Fruit fly (Drosophila melanogaster) whole organism, embryonic: ENCODE data around the gene GNBP3.

ENCODE experiments used
- Asciz ChIP-seq: fragments of 200-800 bp; sonication (Bioruptor generic); optimal IDR thresholded peaks from 2 replicates; lab custom pipeline; 2017; ENCODE audit warnings: missing biosample characterization, mild to moderate bottlenecking, missing genetic modification characterization, missing genetic modification reagents
- Bgb ChIP-seq: fragments of 200-800 bp; sonication (Bioruptor generic); IDR thresholded peaks from 2 replicates; pipeline ENCODE4 v1.3.6; 2022; ENCODE audit warnings: missing biosample characterization, missing genetic modification characterization; ENCODE audit not compliant: partially characterized antibody
- CG1024 ChIP-seq: fragments of 200-800 bp; sonication (Bioruptor generic); IDR thresholded peaks from 2 replicates; pipeline ENCODE4 v1.3.6; 2022; ENCODE audit warnings: missing biosample characterization, missing genetic modification characterization
- CG12236 ChIP-seq: fragments of 200-800 bp; sonication (Bioruptor generic); optimal IDR thresholded peaks from 2 replicates; lab custom pipeline; 2016; ENCODE audit warnings: missing biosample characterization, missing genetic modification characterization
- CG13123 ChIP-seq: fragments of 200-800 bp; sonication (Bioruptor generic); optimal IDR thresholded peaks from 2 replicates; lab custom pipeline; 2016; ENCODE audit warnings: missing biosample characterization, missing genetic modification characterization
- CG13424 ChIP-seq: fragments of 200-800 bp; sonication (Bioruptor generic); optimal IDR thresholded peaks from 2 replicates; lab custom pipeline; 2019; ENCODE audit warnings: missing biosample characterization, mild to moderate bottlenecking, missing genetic modification characterization, moderate library complexity
- CG15011 ChIP-seq: fragments of 200-800 bp; sonication (Bioruptor generic); optimal IDR thresholded peaks from 3 replicates; lab custom pipeline; 2018; ENCODE audit warnings: missing biosample characterization, mild to moderate bottlenecking, missing genetic modification characterization
- CG1792 ChIP-seq: fragments of 200-800 bp; sonication (Bioruptor generic); optimal IDR thresholded peaks from 2 replicates; lab custom pipeline; 2016; ENCODE audit warnings: missing biosample characterization, missing genetic modification characterization
- CG2116 ChIP-seq: fragments of 200-800 bp; sonication (Bioruptor generic); optimal IDR thresholded peaks from 3 replicates; lab custom pipeline; 2018; ENCODE audit warnings: missing biosample characterization, mild to moderate bottlenecking, missing genetic modification characterization
- CG34376 ChIP-seq: fragments of 200-800 bp; sonication (Bioruptor generic); optimal IDR thresholded peaks from 2 replicates; lab custom pipeline; 2018; ENCODE audit warnings: missing biosample characterization, mild to moderate bottlenecking, missing genetic modification characterization
- CG3726 ChIP-seq: fragments of 200-800 bp; sonication (Bioruptor generic); IDR thresholded peaks from 3 replicates; pipeline ENCODE4, ENCODE4 v1.3.6; 2022; ENCODE audit warnings: missing biosample characterization, missing genetic modification characterization
- CG6175 ChIP-seq: fragments of 200-800 bp; sonication (Bioruptor generic); IDR thresholded peaks from 3 replicates; pipeline ENCODE4 v1.3.6; 2022; ENCODE audit warnings: missing biosample characterization, missing genetic modification characterization
- CG6254 ChIP-seq: fragments of 200-800 bp; sonication (Bioruptor generic); optimal IDR thresholded peaks from 3 replicates; lab custom pipeline; 2017; ENCODE audit warnings: mild to moderate bottlenecking, missing biosample characterization, missing genetic modification reagents, missing genetic modification characterization
- CG6791 ChIP-seq: fragments of 200-800 bp; sonication (Bioruptor generic); IDR thresholded peaks from 3 replicates; pipeline ENCODE4 v1.3.6; 2022; ENCODE audit warnings: missing biosample characterization, missing genetic modification characterization; ENCODE audit not compliant: partially characterized antibody
- CG7963 ChIP-seq: fragments of 200-800 bp; sonication (Bioruptor generic); IDR thresholded peaks from 3 replicates; pipeline ENCODE4 v1.3.6; 2022; ENCODE audit warnings: missing biosample characterization, missing genetic modification characterization; ENCODE audit not compliant: partially characterized antibody
- CG9727 ChIP-seq: fragments of 200-800 bp; sonication (Bioruptor generic); optimal IDR thresholded peaks from 3 replicates; lab custom pipeline; 2017; ENCODE audit warnings: missing biosample characterization, mild to moderate bottlenecking, missing genetic modification characterization
- Chrac-16 ChIP-seq: fragments of 200-800 bp; sonication (Bioruptor generic); optimal IDR thresholded peaks from 3 replicates; lab custom pipeline; 2016; ENCODE audit warnings: missing biosample characterization, missing genetic modification characterization
- CrebB ChIP-seq: fragments of 200-800 bp; sonication (Bioruptor generic); optimal IDR thresholded peaks from 3 replicates; lab custom pipeline; 2018; ENCODE audit warnings: missing biosample characterization, mild to moderate bottlenecking, missing genetic modification characterization
- Dref ChIP-seq: fragments of 200-800 bp; sonication (Bioruptor generic); IDR thresholded peaks from 2 replicates; pipeline ENCODE4 v1.3.6; 2022; ENCODE audit warnings: missing biosample characterization, missing genetic modification characterization
- Ets65A ChIP-seq: fragments of 200-800 bp; sonication (Bioruptor generic); peaks from one replicate; lab custom pipeline; 2016; ENCODE audit warnings: missing biosample characterization, missing genetic modification characterization
- Ets97D ChIP-seq: fragments of 200-800 bp; sonication (Bioruptor generic); optimal IDR thresholded peaks from 3 replicates; lab custom pipeline; 2016; ENCODE audit warnings: missing biosample characterization, missing genetic modification characterization
- H2.0 ChIP-seq: fragments of 200-800 bp; sonication (Bioruptor generic); IDR thresholded peaks from 2 replicates; pipeline ENCODE4 v1.3.6; 2022; ENCODE audit warnings: missing biosample characterization, missing genetic modification characterization
- HLH4C ChIP-seq: fragments of 200-800 bp; sonication (Bioruptor generic); IDR thresholded peaks from 3 replicates; pipeline ENCODE4 v1.3.6; 2022; ENCODE audit warnings: missing biosample characterization, missing genetic modification characterization; ENCODE audit not compliant: partially characterized antibody
- HLH54F ChIP-seq: fragments of 200-800 bp; sonication (Bioruptor generic); optimal IDR thresholded peaks from 3 replicates; lab custom pipeline; 2016; ENCODE audit warnings: missing biosample characterization, missing genetic modification characterization
- Jarid2 ChIP-seq: fragments of 200-800 bp; sonication (Bioruptor generic); optimal IDR thresholded peaks from 3 replicates; lab custom pipeline; 2017; ENCODE audit warnings: mild to moderate bottlenecking, missing biosample characterization, missing genetic modification reagents, missing genetic modification characterization
- Neu2 ChIP-seq: fragments of 200-800 bp; sonication (Bioruptor generic); optimal IDR thresholded peaks from 3 replicates; lab custom pipeline; 2016; ENCODE audit warnings: missing biosample characterization, missing genetic modification characterization, borderline replicate concordance
- NfI ChIP-seq: fragments of 200-800 bp; sonication (Bioruptor generic); optimal IDR thresholded peaks from 3 replicates; lab custom pipeline; 2018; ENCODE audit warnings: missing biosample characterization, mild to moderate bottlenecking, missing genetic modification characterization, moderate library complexity
- Poxn ChIP-seq: fragments of 200-800 bp; sonication (Bioruptor generic); IDR thresholded peaks from 2 replicates; pipeline ENCODE4 v1.3.6; 2022; ENCODE audit warnings: missing biosample characterization, missing genetic modification characterization
- TFAM ChIP-seq: fragments of 200-800 bp; sonication (Bioruptor generic); optimal IDR thresholded peaks from 2 replicates; lab custom pipeline; 2017; ENCODE audit warnings: missing biosample characterization, missing genetic modification characterization, inconsistent platforms
- Taf1 ChIP-seq: fragments of 200-800 bp; sonication (Bioruptor generic); IDR thresholded peaks from 2 replicates; pipeline ENCODE4 v1.3.6; 2022; ENCODE audit warnings: missing biosample characterization, missing genetic modification characterization
- ab ChIP-seq: fragments of 200-800 bp; sonication (Bioruptor generic); optimal IDR thresholded peaks from 2 replicates; lab custom pipeline; 2016; ENCODE audit warnings: missing biosample characterization, missing genetic modification characterization
- az2 ChIP-seq: fragments of 200-800 bp; sonication (Bioruptor generic); optimal IDR thresholded peaks from 3 replicates; lab custom pipeline; 2016; ENCODE audit warnings: missing biosample characterization, missing genetic modification characterization
- caup ChIP-seq: fragments of 200-800 bp; sonication (Bioruptor generic); optimal IDR thresholded peaks from 3 replicates; lab custom pipeline; 2017; ENCODE audit warnings: missing biosample characterization, mild to moderate bottlenecking, missing genetic modification characterization, moderate library complexity; ENCODE audit not compliant: severe bottlenecking
- eyg ChIP-seq: fragments of 200-800 bp; sonication (Bioruptor generic); optimal IDR thresholded peaks from 3 replicates; lab custom pipeline; 2016; ENCODE audit warnings: missing biosample characterization, missing genetic modification characterization
- fd102C ChIP-seq: fragments of 200-800 bp; sonication (Bioruptor generic); optimal IDR thresholded peaks from 2 replicates; lab custom pipeline; 2018; ENCODE audit warnings: missing biosample characterization, mild to moderate bottlenecking, missing genetic modification characterization, moderate library complexity
- grau ChIP-seq: fragments of 200-800 bp; optimal IDR thresholded peaks from 3 replicates; lab custom pipeline; 2019; ENCODE audit warnings: missing biosample characterization, mild to moderate bottlenecking, missing genetic modification characterization, moderate library complexity
- hkb ChIP-seq, 2 experiments: fragments of 200-800 bp in 1 of 2; fragments of >200 bp in 1 of 2; sonication (Bioruptor generic) in 1 of 2; IDR thresholded peaks in 1 of 2; optimal IDR thresholded peaks in 1 of 2; 2 replicates each; pipeline versions ENCODE4 v1.3.6 to Lab custom; 2017 to 2022; ENCODE audit warnings: missing biosample characterization in 1 of 2, missing genetic modification characterization in 1 of 2
- inv ChIP-seq: fragments of 200-800 bp; sonication (Bioruptor generic); IDR thresholded peaks from 2 replicates; pipeline ENCODE4 v1.3.6; 2022; ENCODE audit warnings: missing biosample characterization, missing genetic modification characterization; ENCODE audit not compliant: partially characterized antibody
- jumu ChIP-seq: fragments of 200-800 bp; sonication (Bioruptor generic); optimal IDR thresholded peaks from 3 replicates; lab custom pipeline; 2016; ENCODE audit warnings: missing biosample characterization, missing genetic modification characterization
- knrl ChIP-seq: fragments of 200-800 bp; sonication (Bioruptor generic); IDR thresholded peaks from 3 replicates; pipeline ENCODE4 v1.3.6; 2022; ENCODE audit warnings: missing biosample characterization, missing genetic modification characterization; ENCODE audit not compliant: partially characterized antibody
- mirr ChIP-seq: fragments of 200-800 bp; sonication (Bioruptor generic); optimal IDR thresholded peaks from 3 replicates; lab custom pipeline; 2018; ENCODE audit warnings: missing biosample characterization, mild to moderate bottlenecking, missing genetic modification characterization
- mld ChIP-seq: fragments of 200-800 bp; sonication (Bioruptor generic); IDR thresholded peaks from 3 replicates; pipeline ENCODE4 v1.3.6; 2022; ENCODE audit warnings: missing biosample characterization, missing genetic modification characterization; ENCODE audit not compliant: partially characterized antibody
- pum ChIP-seq: fragments of 200-800 bp; sonication (Bioruptor generic); optimal IDR thresholded peaks from 2 replicates; lab custom pipeline; 2016; ENCODE audit warnings: missing biosample characterization, missing genetic modification characterization
- rib ChIP-seq: fragments of 200-800 bp; sonication (Bioruptor generic); IDR thresholded peaks from 2 replicates; pipeline ENCODE4 v1.3.6; 2022; ENCODE audit warnings: missing biosample characterization, missing genetic modification characterization
- sens-2 ChIP-seq: fragments of 200-800 bp; sonication (Bioruptor generic); IDR thresholded peaks from 2 replicates; pipeline ENCODE4 v1.3.6; 2022; ENCODE audit warnings: missing biosample characterization, missing genetic modification characterization
- sna ChIP-seq: fragments of 200-800 bp; sonication (Bioruptor generic); IDR thresholded peaks from 2 replicates; pipeline ENCODE4 v1.3.6; 2022; ENCODE audit warnings: missing biosample characterization, missing genetic modification characterization; ENCODE audit not compliant: partially characterized antibody
- sr ChIP-seq: fragments of 200-800 bp; sonication (Bioruptor generic); IDR thresholded peaks from 3 replicates; pipeline ENCODE4 v1.3.6; 2022; ENCODE audit warnings: missing biosample characterization, missing genetic modification characterization
- ttk ChIP-seq: fragments of 200-800 bp; sonication (Bioruptor generic); IDR thresholded peaks from 2 replicates; pipeline ENCODE4 v2.1.2; 2022; ENCODE audit warnings: missing biosample characterization, missing genetic modification characterization
- vnd ChIP-seq: fragments of 200-800 bp; sonication (Bioruptor generic); IDR thresholded peaks from 3 replicates; pipeline ENCODE4 v1.3.6; 2022; ENCODE audit warnings: missing biosample characterization, missing genetic modification characterization; ENCODE audit not compliant: partially characterized antibody
- zf30C ChIP-seq: fragments of 200-800 bp; sonication (Bioruptor generic); optimal IDR thresholded peaks from 3 replicates; lab custom pipeline; 2018; ENCODE audit warnings: missing biosample characterization, mild to moderate bottlenecking, missing genetic modification characterization

GNBP3 gene

dm6 chr3L:8950955-8951354 lies 3.9 kb upstream of the GNBP3 start (continued):
- TF ChIP-seq fd102C (GFP tag; lab: Kevin White, UChicago): no peak
- TF ChIP-seq sens-2 (GFP tag; lab: Robert Waterston, UW): no peak
- TF ChIP-seq HLH4C (GFP tag; lab: Robert Waterston, UW): no peak
- TF ChIP-seq Bgb: no peak
- TF ChIP-seq CG2116: no peak
- TF ChIP-seq H2.0 (GFP tag; lab: Robert Waterston, UW): 0 out of 2 replicates have a peak, but pooled peaks have one; percentile 20
- no peak for TF ChIP-seq Ets65A (GFP tag; lab: Kevin White, UChicago)
- TF ChIP-seq Ets97D (GFP tag; lab: Kevin White, UChicago): no peak
- peak; percentile 13 for TF ChIP-seq zf30C (GFP tag; lab: Kevin White, UChicago)
- TF ChIP-seq HLH54F (GFP tag; lab: Kevin White, UChicago): no peak
- peak; percentile 70 for TF ChIP-seq grau (tag; lab: Kevin White, UChicago)
- no peak for TF ChIP-seq ab (GFP tag; lab: Kevin White, UChicago)
- no peak for TF ChIP-seq jumu
- TF ChIP-seq rib (GFP tag; lab: Robert Waterston, UW): no peak
- TF ChIP-seq CG6175 (GFP tag; lab: Robert Waterston, UW): no peak
- TF ChIP-seq CG7963 (GFP tag; lab: Robert Waterston, UW): no peak
- peak; percentile 41 for TF ChIP-seq Asciz (GFP tag; lab: Kevin White, UChicago)
- no peak for TF ChIP-seq CG13123 (GFP tag; lab: Kevin White, UChicago)
- TF ChIP-seq sr: no peak
- peak; percentile 45 for TF ChIP-seq az2
- TF ChIP-seq CG15011 (GFP tag; lab: Kevin White, UChicago): no peak
- peak; percentile 37 for TF ChIP-seq CG9727
- TF ChIP-seq vnd (GFP tag; lab: Robert Waterston, UW): no peak
- TF ChIP-seq Taf1 (GFP tag; lab: Robert Waterston, UW): no peak
- TF ChIP-seq pum (GFP tag; lab: Kevin White, UChicago): no peak
- no peak for TF ChIP-seq Dref (GFP tag; lab: Robert Waterston, UW)
- peak; percentile 18 for TF ChIP-seq Chrac-16 (GFP tag; lab: Kevin White, UChicago)
- TF ChIP-seq CrebB (tag; lab: Kevin White, UChicago): no peak
- no peak for TF ChIP-seq Neu2 (GFP tag; lab: Kevin White, UChicago)
- TF ChIP-seq Jarid2: no peak
- no peak for TF ChIP-seq TFAM (GFP tag; lab: Kevin White, UChicago)
- TF ChIP-seq CG34376 (GFP tag; lab: Kevin White, UChicago): no peak
- TF ChIP-seq CG6254 (GFP tag; lab: Kevin White, UChicago): peak; percentile 29
- 0 out of 2 replicates have a peak, but pooled peaks have one; percentile 23 for TF ChIP-seq ttk (GFP tag; lab: Robert Waterston, UW)
- no peak for TF ChIP-seq CG1024 (GFP tag; lab: Robert Waterston, UW)
- no peak for TF ChIP-seq inv (GFP tag; lab: Robert Waterston, UW)
- TF ChIP-seq CG13424 (tag; lab: Kevin White, UChicago): peak; percentile 71
- no peak for TF ChIP-seq NfI (GFP tag; lab: Kevin White, UChicago)
- no peak for TF ChIP-seq CG12236 (GFP tag; lab: Kevin White, UChicago)
- TF ChIP-seq mld (GFP tag; lab: Robert Waterston, UW): no peak
- no peak for TF ChIP-seq mirr (GFP tag; lab: Kevin White, UChicago)
- no peak for TF ChIP-seq hkb (optimal IDR thresholded peaks at IDR 0.05; lab: Kevin White, UChicago)
- TF ChIP-seq hkb (GFP tag; IDR thresholded peaks at IDR 0.05; lab: Robert Waterston, UW): peak; percentile 37; the same call in 1 of the 2 replicates
- no peak for TF ChIP-seq eyg (GFP tag; lab: Kevin White, UChicago)
- TF ChIP-seq CG3726 (GFP tag; lab: Robert Waterston, UW): no peak
- no peak for TF ChIP-seq knrl
- peak; percentile 15 for TF ChIP-seq caup (GFP tag; lab: Kevin White, UChicago)
- TF ChIP-seq Poxn (GFP tag; lab: Robert Waterston, UW): no peak
- TF ChIP-seq CG6791 (GFP tag; lab: Robert Waterston, UW): no peak
- no peak for TF ChIP-seq sna (GFP tag; lab: Robert Waterston, UW)
- TF ChIP-seq CG1792 (GFP tag; lab: Kevin White, UChicago): no peak
